Fruit fly (Drosophila melanogaster) whole organism, pupa: ENCODE measurements around the gene Tsp.
A peak's percentile ranks its signal among the peaks of the same experiment; 100 is the strongest.

ENCODE experiments used
- CG10348 ChIP-seq: fragments of 200-800 bp; sonication (Bioruptor generic); IDR thresholded peaks from 2 replicates; pipeline ENCODE4 v1.3.6; 2022; ENCODE audit warnings: missing biosample characterization, missing genetic modification characterization
- CG12605 ChIP-seq: fragments of 200-800 bp; sonication (Bioruptor generic); IDR thresholded peaks from 2 replicates; pipeline ENCODE4 v1.3.6; 2022; ENCODE audit warnings: missing biosample characterization, missing genetic modification characterization
- CG13204 ChIP-seq: fragments of 200-800 bp; sonication (Bioruptor generic); optimal IDR thresholded peaks from 2 replicates; lab custom pipeline; 2018; ENCODE audit warnings: missing biosample characterization, mild to moderate bottlenecking, missing genetic modification characterization, moderate library complexity
- CG14655 ChIP-seq: fragments of 200-800 bp; sonication (Bioruptor generic); optimal IDR thresholded peaks from 3 replicates; lab custom pipeline; 2017; ENCODE audit warnings: mild to moderate bottlenecking, missing biosample characterization, missing genetic modification reagents, missing genetic modification characterization
- CG15710 ChIP-seq: fragments of 200-800 bp; sonication (Bioruptor generic); optimal IDR thresholded peaks from 2 replicates; lab custom pipeline; 2018; ENCODE audit warnings: missing biosample characterization, mild to moderate bottlenecking, missing genetic modification characterization, moderate library complexity
- CG17806 ChIP-seq: fragments of 200-800 bp; sonication (Bioruptor generic); optimal IDR thresholded peaks from 2 replicates; lab custom pipeline; 2018; ENCODE audit warnings: missing biosample characterization, mild to moderate bottlenecking, missing genetic modification characterization, moderate library complexity
- CG32121 ChIP-seq: fragments of 200-800 bp; sonication (Bioruptor generic); IDR thresholded peaks from 2 replicates; pipeline ENCODE4 v1.3.6; 2022; ENCODE audit warnings: missing biosample characterization, missing genetic modification characterization
- CG34367 ChIP-seq: fragments of 200-800 bp; sonication (Bioruptor generic); optimal IDR thresholded peaks from 2 replicates; lab custom pipeline; 2018; ENCODE audit warnings: missing biosample characterization, mild to moderate bottlenecking, missing genetic modification characterization
- CG4496 ChIP-seq: fragments of 200-800 bp; sonication (Bioruptor generic); IDR thresholded peaks from 3 replicates; pipeline ENCODE4 v1.3.6; 2022; ENCODE audit warnings: missing biosample characterization, missing genetic modification characterization
- CG8159 ChIP-seq: fragments of 200-800 bp; sonication (Bioruptor generic); optimal IDR thresholded peaks from 3 replicates; lab custom pipeline; 2018; ENCODE audit warnings: missing biosample characterization, mild to moderate bottlenecking, missing genetic modification characterization, moderate library complexity
- CG8301 ChIP-seq: fragments of 200-800 bp; sonication (Bioruptor generic); optimal IDR thresholded peaks from 2 replicates; lab custom pipeline; 2018; ENCODE audit warnings: missing biosample characterization, mild to moderate bottlenecking, missing genetic modification characterization
- CG9948 ChIP-seq: fragments of 200-800 bp; sonication (Bioruptor generic); optimal IDR thresholded peaks from 2 replicates; lab custom pipeline; 2018; ENCODE audit warnings: missing biosample characterization, mild to moderate bottlenecking, missing genetic modification characterization, moderate library complexity
- D1 ChIP-seq: fragments of 200-800 bp; sonication (Bioruptor generic); optimal IDR thresholded peaks from 2 replicates; lab custom pipeline; 2018; ENCODE audit warnings: missing biosample characterization, mild to moderate bottlenecking, missing genetic modification characterization, moderate library complexity
- EcR ChIP-seq: fragments of 200-800 bp; sonication (Bioruptor generic); optimal IDR thresholded peaks from 3 replicates; lab custom pipeline; 2019; ENCODE audit warnings: missing biosample characterization, missing genetic modification characterization, mild to moderate bottlenecking, moderate library complexity, missing genetic modification reagents
- Ets98B ChIP-seq: fragments of 200-800 bp; sonication (Bioruptor generic); IDR thresholded peaks from 2 replicates; pipeline ENCODE4 v1.3.6; 2022; ENCODE audit warnings: missing biosample characterization, missing genetic modification characterization
- Pif1A ChIP-seq: fragments of 200-800 bp; sonication (Bioruptor generic); optimal IDR thresholded peaks from 3 replicates; lab custom pipeline; 2016; ENCODE audit warnings: missing biosample characterization, missing genetic modification characterization
- Pif1B ChIP-seq: fragments of 200-800 bp; sonication (Bioruptor generic); optimal IDR thresholded peaks from 3 replicates; lab custom pipeline; 2016; ENCODE audit warnings: missing biosample characterization, missing genetic modification characterization
- Snoo ChIP-seq: fragments of 200-800 bp; sonication (Bioruptor generic); optimal IDR thresholded peaks from 3 replicates; lab custom pipeline; 2017; ENCODE audit warnings: missing biosample characterization, mild to moderate bottlenecking, missing genetic modification characterization, inconsistent platforms
- fd96Ca ChIP-seq: fragments of 200-800 bp; sonication (Bioruptor generic); IDR thresholded peaks from 3 replicates; pipeline ENCODE4 v1.3.6; 2022; ENCODE audit warnings: missing biosample characterization, missing genetic modification characterization
- gl ChIP-seq: fragments of 200-800 bp; sonication (Bioruptor generic); optimal IDR thresholded peaks from 2 replicates; lab custom pipeline; 2018; ENCODE audit warnings: missing biosample characterization, mild to moderate bottlenecking, missing genetic modification characterization
- rn ChIP-seq: fragments of 200-800 bp; sonication (Bioruptor generic); IDR thresholded peaks from 2 replicates; pipeline ENCODE4 v1.3.6; 2022; ENCODE audit warnings: missing biosample characterization, missing genetic modification characterization

The Tsp gene

DNA sequence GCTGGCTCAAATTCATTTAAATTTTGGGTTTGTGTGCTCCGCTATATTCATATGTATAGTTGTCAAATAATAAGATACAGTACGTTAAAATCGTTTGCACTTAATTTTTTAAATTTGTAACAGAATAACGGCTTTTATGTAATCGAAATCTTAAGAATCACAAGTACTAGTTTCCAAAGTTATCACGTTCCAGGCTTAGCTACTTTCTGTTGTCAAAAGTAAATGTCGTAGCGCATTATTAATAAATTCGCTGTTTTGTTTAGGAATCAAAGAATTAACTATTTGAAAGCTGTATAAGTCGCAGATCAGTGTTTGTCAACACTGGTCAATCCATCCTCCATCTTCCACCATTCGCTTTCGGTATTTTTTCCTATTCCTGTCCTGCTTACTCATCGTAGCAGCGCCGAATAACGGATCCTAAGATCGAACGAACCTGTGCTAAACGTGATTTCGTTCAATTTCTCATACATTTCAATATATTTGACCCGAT, 45.3 kb downstream of the Tsp start, which contains the start of the genes CG13771, CG34310 and cup:
TSS of gene CG13771 (minus strand) at position 51 of the 490 bp plus-strand sequence.
TSS of gene CG34310 (plus strand) at position 103 of the 490 bp plus-strand sequence.
TSS of gene cup (plus strand) at position 103 of the 490 bp plus-strand sequence.
- TF ChIP-seq CG12605 (GFP tag; lab: Robert Waterston, UW): no peak
- no peak for TF ChIP-seq Ets98B (GFP tag; lab: Robert Waterston, UW)
- TF ChIP-seq D1 (tag; lab: Kevin White, UChicago): no peak
- TF ChIP-seq CG32121 (GFP tag; lab: Robert Waterston, UW): no peak
- TF ChIP-seq Snoo (tag; lab: Kevin White, UChicago): no peak

DNA sequence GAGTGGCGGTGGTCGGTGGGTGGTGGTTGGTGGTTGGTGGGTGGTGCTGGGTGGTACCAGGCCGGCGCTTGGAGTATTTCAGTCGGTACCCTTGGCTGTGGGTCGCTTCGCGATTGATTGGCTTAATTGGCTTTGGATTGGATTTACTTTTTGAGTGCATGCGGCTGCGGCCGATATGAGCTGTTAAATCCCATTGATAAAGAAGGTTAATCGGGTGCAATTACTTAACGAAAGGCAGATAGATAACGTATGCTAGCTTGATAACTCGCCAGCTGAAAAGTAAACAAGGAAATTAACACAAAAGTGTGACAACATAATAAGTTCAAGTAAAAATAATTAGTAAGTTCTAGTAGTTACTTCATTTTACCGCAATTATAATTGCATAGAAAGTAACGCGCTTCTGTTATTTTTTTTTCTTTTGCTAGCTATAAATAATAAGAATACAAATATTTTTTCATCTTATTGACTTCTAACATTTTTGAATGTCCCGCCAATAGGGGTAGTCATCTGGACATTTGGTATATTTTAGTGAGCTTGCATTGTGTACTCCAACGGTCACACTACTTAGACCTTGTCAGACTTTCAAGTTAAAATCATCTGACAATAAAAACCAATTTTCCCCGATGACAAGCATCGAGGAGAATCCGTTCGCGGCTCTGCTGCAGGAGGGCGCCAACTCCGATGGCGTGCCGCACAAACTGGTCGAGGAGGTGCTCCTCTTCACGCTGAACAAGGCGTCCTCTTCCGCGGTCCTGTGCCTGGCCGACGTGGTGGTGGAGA, 50.7 kb downstream of the Tsp start, which contains the start of the genes CG31636 and Ube4A:
TSS of gene CG31636 (minus strand) at position 184 of the 780 bp plus-strand sequence.
TSS of gene Ube4A (plus strand) at position 549 of the 780 bp plus-strand sequence.
- no peak for TF ChIP-seq fd96Ca
- peak; percentile 60 for TF ChIP-seq EcR (GFP tag; lab: Kevin White, UChicago)

DNA sequence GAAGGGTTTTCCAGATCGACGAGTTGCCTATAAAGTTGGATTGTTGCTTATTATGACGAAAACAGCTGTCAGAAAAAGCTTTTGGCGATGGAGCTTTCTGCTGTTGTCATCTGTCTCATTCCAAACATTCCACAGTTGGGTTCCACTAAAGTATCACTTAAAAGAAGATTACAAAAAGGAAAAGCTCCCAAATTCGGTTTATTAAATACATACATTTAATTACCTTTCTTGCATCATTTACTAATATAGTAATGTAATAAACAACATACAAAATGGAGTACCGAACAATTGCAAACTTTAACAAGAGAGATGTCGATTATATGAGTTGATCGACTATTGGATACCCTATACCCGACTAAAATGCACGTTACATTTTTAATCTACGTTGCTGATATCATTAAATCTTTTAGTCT, 52.6 kb downstream of the Tsp start, which contains the start of gene CG31633:
TSS of gene CG31633 (minus strand) at position 58 of the 413 bp plus-strand sequence.
- no peak for TF ChIP-seq Ets98B (GFP tag; lab: Robert Waterston, UW)

DNA sequence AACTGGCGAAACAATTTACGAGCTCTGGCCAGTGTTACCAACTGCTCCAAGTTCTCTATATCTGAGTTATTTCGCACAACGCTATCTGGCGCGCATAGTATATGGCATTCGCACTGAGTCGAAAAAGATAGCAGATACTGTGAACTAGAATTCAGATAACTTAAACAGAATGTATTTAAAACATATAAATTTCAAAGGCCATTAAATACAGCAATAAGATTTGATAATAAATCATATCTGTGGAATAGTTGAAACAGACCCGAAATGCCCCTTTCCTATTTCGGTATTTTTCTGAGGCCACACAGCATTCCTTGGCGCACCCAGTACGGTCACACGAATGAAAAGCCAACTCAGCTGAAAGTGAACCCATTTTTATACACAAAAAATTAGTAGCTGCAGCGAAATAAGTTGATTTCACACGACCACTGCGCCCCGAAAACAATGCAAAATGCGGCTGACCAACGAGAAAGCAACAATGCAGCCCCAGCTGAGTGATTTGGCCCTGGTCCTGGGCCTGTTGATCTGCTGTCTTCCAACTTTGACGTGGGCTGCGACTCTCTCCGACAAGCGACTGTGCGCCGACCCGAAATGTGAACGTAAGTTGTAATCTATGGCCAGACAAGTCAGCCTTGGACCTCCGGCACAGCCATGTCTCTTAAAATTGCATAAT, 59.7 kb downstream of the Tsp start, which contains the start of the genes CG31635 and Tango1:
TSS of gene CG31635 (minus strand) at position 30 of the 670 bp plus-strand sequence.
TSS of gene Tango1 (plus strand) at position 304 of the 670 bp plus-strand sequence.
- TF ChIP-seq Ets98B (GFP tag; lab: Robert Waterston, UW): peak; percentile 36; the same call in 1 of the 2 replicates
- no peak for TF ChIP-seq CG17806 (tag; lab: Kevin White, UChicago)

DNA sequence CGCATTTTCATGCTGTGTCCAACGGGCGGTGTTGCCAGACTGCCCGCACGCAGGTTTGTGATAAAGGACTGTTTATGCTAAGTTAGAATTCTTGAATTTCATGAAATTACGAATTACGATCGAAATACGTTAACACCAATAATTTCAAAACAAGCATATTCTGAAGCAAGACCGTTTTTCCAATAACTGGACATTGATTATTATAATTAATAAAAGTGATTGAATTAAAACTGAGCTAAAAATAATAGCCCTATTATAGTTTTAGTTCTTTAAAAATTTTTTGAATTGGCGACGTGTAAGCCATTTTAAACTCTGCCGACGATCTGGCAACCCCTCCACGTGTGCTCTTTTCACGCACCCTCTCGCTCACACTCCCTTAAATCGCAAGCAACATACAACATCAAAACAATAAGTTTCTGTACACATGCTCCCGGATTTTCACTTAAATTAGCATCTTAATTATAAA, 60.7 kb downstream of the Tsp start:
- TF ChIP-seq CG10348 (GFP tag; lab: Robert Waterston, UW) (peak; percentile 78), CG9948 (tag; lab: Kevin White, UChicago) (peak; percentile 92), rn (GFP tag; lab: Robert Waterston, UW) (peak; percentile 90), CG15710 (tag; lab: Kevin White, UChicago) (peak; percentile 93), CG8159 (peak; percentile 92), CG8301 (tag; lab: Kevin White, UChicago) (peak; percentile 96), CG14655 (GFP tag; lab: Kevin White, UChicago) (peak; percentile 97), Pif1A (GFP tag; lab: Kevin White, UChicago) (no peak), Ets98B (GFP tag; lab: Robert Waterston, UW) (peak; percentile 90), Snoo (tag; lab: Kevin White, UChicago) (peak; percentile 91), EcR (GFP tag; lab: Kevin White, UChicago) (no peak), gl (peak; percentile 77), D1 (tag; lab: Kevin White, UChicago) (no peak), CG12605 (GFP tag; lab: Robert Waterston, UW) (peak; percentile 88), CG4496 (GFP tag; lab: Robert Waterston, UW) (peak; percentile 95), fd96Ca (peak; percentile 91), CG17806 (tag; lab: Kevin White, UChicago) (peak; percentile 90), CG32121 (GFP tag; lab: Robert Waterston, UW) (peak; percentile 95), CG34367 (peak; percentile 93), Pif1B (peak; percentile 86), CG13204 (GFP tag; lab: Kevin White, UChicago) (no peak)

DNA sequence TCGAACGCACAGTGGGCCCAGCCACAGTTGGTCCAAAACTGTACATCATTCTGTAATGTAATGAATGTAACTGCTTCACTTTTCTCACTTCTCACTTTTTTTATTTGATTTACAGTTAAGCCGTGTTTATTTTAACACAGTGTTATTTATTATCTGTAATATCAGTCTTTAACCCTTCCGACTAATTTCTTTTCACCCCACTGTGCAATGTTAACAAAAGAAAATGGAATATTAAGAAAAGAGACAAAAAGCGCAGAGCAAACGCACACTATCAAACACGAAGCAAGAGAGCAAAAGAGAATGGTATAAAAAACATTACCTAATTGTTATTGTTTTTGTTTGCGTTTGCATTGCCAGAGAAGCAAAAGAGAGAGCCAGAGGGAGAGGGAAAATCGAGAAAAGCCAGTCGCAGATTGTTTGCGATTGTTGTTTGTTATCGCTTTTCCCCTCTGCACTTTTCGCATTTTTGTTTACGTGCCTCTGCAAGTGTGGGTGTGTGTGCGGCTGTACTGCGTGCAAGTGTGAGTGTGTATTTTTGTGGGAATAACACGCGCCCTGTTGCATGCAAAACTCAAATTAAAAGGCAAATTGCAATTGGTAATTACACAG, 61.7 kb downstream of the Tsp start:
- peak; percentile 96 for TF ChIP-seq fd96Ca
- peak; percentile 95 for TF ChIP-seq CG14655 (GFP tag; lab: Kevin White, UChicago)
- peak; percentile 98 for TF ChIP-seq CG4496 (GFP tag; lab: Robert Waterston, UW)
- peak; percentile 98 for TF ChIP-seq CG32121 (GFP tag; lab: Robert Waterston, UW)
- peak; percentile 73 for TF ChIP-seq CG13204 (GFP tag; lab: Kevin White, UChicago)
- TF ChIP-seq Pif1B: peak; percentile 94
- TF ChIP-seq CG8159: peak; percentile 89
- peak; percentile 96 for TF ChIP-seq CG8301 (tag; lab: Kevin White, UChicago)
- peak; percentile 3 for TF ChIP-seq EcR (GFP tag; lab: Kevin White, UChicago)
- TF ChIP-seq Ets98B (GFP tag; lab: Robert Waterston, UW): peak; percentile 97
- TF ChIP-seq CG10348 (GFP tag; lab: Robert Waterston, UW): peak; percentile 88
- peak; percentile 90 for TF ChIP-seq CG17806 (tag; lab: Kevin White, UChicago)
- TF ChIP-seq Snoo (tag; lab: Kevin White, UChicago): peak; percentile 90
- peak; percentile 91 for TF ChIP-seq CG9948 (tag; lab: Kevin White, UChicago)
- TF ChIP-seq Pif1A (GFP tag; lab: Kevin White, UChicago): peak; percentile 97
- peak; percentile 96 for TF ChIP-seq CG12605 (GFP tag; lab: Robert Waterston, UW)
- TF ChIP-seq D1 (tag; lab: Kevin White, UChicago): peak; percentile 68
- TF ChIP-seq CG34367: peak; percentile 82
- peak; percentile 82 for TF ChIP-seq gl
- TF ChIP-seq CG15710 (tag; lab: Kevin White, UChicago): peak; percentile 82
- TF ChIP-seq rn (GFP tag; lab: Robert Waterston, UW): peak; percentile 92
